Worm (Caenorhabditis elegans) whole organism, L1 larva: Measurements from ENCODE around the gene nadk-1.
A peak's percentile ranks its signal among the peaks of the same experiment; 100 is the strongest.

Experiments used
- C16A3.4 ChIP-seq: fragments of 150-350 bp; optimal IDR thresholded peaks from 2 replicates; lab custom pipeline; 2014; ENCODE audit warnings: missing biosample characterization, missing genetic modification characterization
- F16B12.6 ChIP-seq: fragments of 150-350 bp; optimal IDR thresholded peaks from 2 replicates; lab custom pipeline; 2014; ENCODE audit warnings: missing biosample characterization, missing genetic modification characterization
- Y116A8C.19 ChIP-seq: sonication (generic microtip); optimal IDR thresholded peaks from 2 replicates; lab custom pipeline; 2016; ENCODE audit warnings: missing compliant biosample characterization, missing genetic modification characterization, borderline replicate concordance
- alr-1 ChIP-seq: fragments of 200-800 bp; sonication (Bioruptor generic); optimal IDR thresholded peaks from 2 replicates; lab custom pipeline; 2018; ENCODE audit warnings: borderline replicate concordance, mild to moderate bottlenecking, missing genetic modification characterization, missing compliant biosample characterization
- ceh-63 ChIP-seq: fragments of 200-800 bp; sonication (Bioruptor generic); optimal IDR thresholded peaks from 2 replicates; lab custom pipeline; 2018; ENCODE audit warnings: mild to moderate bottlenecking, missing genetic modification characterization, missing compliant biosample characterization
- ceh-82 ChIP-seq, 3 experiments: fragments of 150-350 bp in 1 of 3; sonication (generic microtip) in 2 of 3; optimal IDR thresholded peaks; 2 replicates each; lab custom pipeline; 2014 to 2017; ENCODE audit warnings: missing biosample characterization in 3 of 3, missing genetic modification characterization in 3 of 3
- ceh-88 ChIP-seq: fragments of 200-800 bp; sonication (Bioruptor generic); IDR thresholded peaks from 2 replicates; pipeline ENCODE4 v1.3.6; 2022; ENCODE audit warnings: missing genetic modification characterization, missing compliant biosample characterization
- ceh-90 ChIP-seq: sonication (generic microtip); optimal IDR thresholded peaks from 2 replicates; lab custom pipeline; 2016; ENCODE audit warnings: missing genetic modification characterization, missing compliant biosample characterization
- ces-1 ChIP-seq: fragments of 150-350 bp; optimal IDR thresholded peaks from 2 replicates; lab custom pipeline; 2014; ENCODE audit warnings: missing biosample characterization, missing genetic modification reagents, missing genetic modification characterization
- dpl-1 ChIP-seq, 3 experiments: fragments of 150-350 bp in 2 of 3; sonication (generic microtip) in 1 of 3; optimal IDR thresholded peaks; 2 replicates each; lab custom pipeline; 2014 to 2017; ENCODE audit warnings: missing biosample characterization in 3 of 3, missing genetic modification characterization in 3 of 3, missing genetic modification reagents in 3 of 3
- efl-1 ChIP-seq, 4 experiments: fragments of 150-350 bp; optimal IDR thresholded peaks in 3 of 4; peaks in 1 of 4; 1 replicate in 1 of 4; 2 replicates in 3 of 4; lab custom pipeline; 2014; ENCODE audit warnings: missing biosample characterization in 2 of 4, missing genetic modification characterization in 2 of 4, missing genetic modification reagents in 2 of 4
- elt-2 ChIP-seq: sonication (generic microtip); optimal IDR thresholded peaks from 2 replicates; lab custom pipeline; 2016; ENCODE audit warnings: missing genetic modification characterization, mild to moderate bottlenecking, inconsistent platforms, missing compliant biosample characterization, missing genetic modification reagents
- ets-5 ChIP-seq: fragments of 200-800 bp; sonication (Bioruptor generic); IDR thresholded peaks from 2 replicates; pipeline ENCODE4 v1.3.6; 2022; ENCODE audit warnings: missing genetic modification characterization, missing compliant biosample characterization
- fkh-10 ChIP-seq: sonication (generic microtip); optimal IDR thresholded peaks from 2 replicates; lab custom pipeline; 2017; ENCODE audit warnings: missing biosample characterization, missing genetic modification reagents, missing genetic modification characterization
- fkh-4 ChIP-seq: sonication (generic microtip); optimal IDR thresholded peaks from 2 replicates; lab custom pipeline; 2016; ENCODE audit warnings: missing compliant biosample characterization, missing genetic modification characterization, borderline replicate concordance
- fkh-8 ChIP-seq: sonication (generic microtip); optimal IDR thresholded peaks from 2 replicates; lab custom pipeline; 2016; ENCODE audit warnings: mild to moderate bottlenecking, missing genetic modification characterization, missing compliant biosample characterization
- fos-1 ChIP-seq: fragments of 150-350 bp; optimal IDR thresholded peaks from 2 replicates; lab custom pipeline; 2014; ENCODE audit warnings: missing biosample characterization, missing genetic modification characterization
- grh-1 ChIP-seq: fragments of 200-800 bp; sonication (Bioruptor generic); IDR thresholded peaks from 2 replicates; pipeline ENCODE4 v1.3.6; 2022; ENCODE audit warnings: missing genetic modification reagents, missing genetic modification characterization, missing compliant biosample characterization
- lin-13 ChIP-seq: fragments of 150-350 bp; optimal IDR thresholded peaks from 2 replicates; lab custom pipeline; 2014; ENCODE audit warnings: missing biosample characterization, missing genetic modification reagents, missing genetic modification characterization
- lin-15B ChIP-seq: fragments of 150-350 bp; sonication (generic microtip); optimal IDR thresholded peaks from 3 replicates; lab custom pipeline; 2014; ENCODE audit warnings: missing biosample characterization, missing genetic modification characterization
- lin-35 ChIP-seq, 2 experiments: fragments of 150-350 bp; optimal IDR thresholded peaks; 2 replicates each; lab custom pipeline; 2014; ENCODE audit warnings: missing biosample characterization in 2 of 2, missing genetic modification characterization in 2 of 2, missing genetic modification reagents in 2 of 2
- lin-39 ChIP-seq: fragments of 150-350 bp; optimal IDR thresholded peaks from 2 replicates; lab custom pipeline; 2014; ENCODE audit warnings: missing biosample characterization, missing genetic modification reagents, missing genetic modification characterization
- lir-3 ChIP-seq: sonication (generic microtip); optimal IDR thresholded peaks from 2 replicates; lab custom pipeline; 2016; ENCODE audit warnings: mild to moderate bottlenecking, missing genetic modification characterization, moderate library complexity, missing compliant biosample characterization; ENCODE audit not compliant: poor library complexity
- lsy-2 ChIP-seq, 2 experiments: fragments of 150-350 bp; optimal IDR thresholded peaks; 2 replicates each; lab custom pipeline; 2014; ENCODE audit warnings: missing biosample characterization in 2 of 2, missing genetic modification characterization in 2 of 2
- mdl-1 ChIP-seq, 2 experiments: fragments of 150-350 bp; optimal IDR thresholded peaks; 2 replicates each; lab custom pipeline; 2014 to 2017; ENCODE audit warnings: missing biosample characterization in 2 of 2, missing genetic modification characterization in 2 of 2, inconsistent platforms in 1 of 2
- mef-2 ChIP-seq: fragments of 150-350 bp; optimal IDR thresholded peaks from 2 replicates; lab custom pipeline; 2014; ENCODE audit warnings: missing biosample characterization, missing genetic modification characterization
- nhr-12 ChIP-seq: sonication (generic microtip); optimal IDR thresholded peaks from 2 replicates; lab custom pipeline; 2017; ENCODE audit warnings: missing biosample characterization, missing genetic modification characterization
- nhr-19 ChIP-seq: fragments of 200-800 bp; sonication (Bioruptor generic); conservative IDR thresholded peaks from 2 replicates; pipeline ENCODE4 v1.3.6; 2022; ENCODE audit warnings: missing genetic modification characterization, missing compliant biosample characterization
- nhr-20 ChIP-seq: sonication (generic microtip); optimal IDR thresholded peaks from 2 replicates; lab custom pipeline; 2016; ENCODE audit warnings: mild to moderate bottlenecking, missing genetic modification characterization, missing compliant biosample characterization
- nhr-28 ChIP-seq: fragments of 150-350 bp; optimal IDR thresholded peaks from 2 replicates; lab custom pipeline; 2014; ENCODE audit warnings: missing biosample characterization, missing genetic modification characterization
- nhr-76 ChIP-seq: sonication (generic microtip); optimal IDR thresholded peaks from 2 replicates; lab custom pipeline; 2017; ENCODE audit warnings: missing biosample characterization, missing genetic modification characterization
- nhr-77 ChIP-seq: fragments of 150-350 bp; optimal IDR thresholded peaks from 2 replicates; lab custom pipeline; 2014; ENCODE audit warnings: missing biosample characterization, missing genetic modification characterization
- nhr-90 ChIP-seq: sonication (generic microtip); optimal IDR thresholded peaks from 2 replicates; lab custom pipeline; 2016; ENCODE audit warnings: mild to moderate bottlenecking, missing genetic modification characterization, missing compliant biosample characterization; ENCODE audit not compliant: poor library complexity
- pax-3 ChIP-seq: fragments of 200-800 bp; sonication (Bioruptor generic); optimal IDR thresholded peaks from 2 replicates; lab custom pipeline; 2018; ENCODE audit warnings: mild to moderate bottlenecking, missing genetic modification characterization, moderate library complexity, missing compliant biosample characterization
- snpc-4 ChIP-seq: fragments of 150-350 bp; optimal IDR thresholded peaks from 2 replicates; lab custom pipeline; 2014; ENCODE audit warnings: missing biosample characterization, missing genetic modification characterization
- snu-23 ChIP-seq: sonication (generic microtip); optimal IDR thresholded peaks from 2 replicates; lab custom pipeline; 2016; ENCODE audit warnings: missing genetic modification characterization, missing compliant biosample characterization
- sox-4 ChIP-seq: sonication (generic microtip); optimal IDR thresholded peaks from 2 replicates; lab custom pipeline; 2016; ENCODE audit warnings: missing genetic modification characterization, missing compliant biosample characterization
- swsn-7 ChIP-seq: sonication (generic microtip); optimal IDR thresholded peaks from 2 replicates; lab custom pipeline; 2016; ENCODE audit warnings: missing genetic modification characterization, missing compliant biosample characterization
- unc-130 ChIP-seq: fragments of 150-350 bp; optimal IDR thresholded peaks from 2 replicates; lab custom pipeline; 2017; ENCODE audit warnings: missing biosample characterization, missing genetic modification characterization, inconsistent platforms
- unc-30 ChIP-seq: sonication (generic microtip); optimal IDR thresholded peaks from 2 replicates; lab custom pipeline; 2017; ENCODE audit warnings: missing biosample characterization, missing genetic modification characterization
- unc-62 ChIP-seq: fragments of 150-350 bp; optimal IDR thresholded peaks from 2 replicates; lab custom pipeline; 2014; ENCODE audit warnings: missing biosample characterization, missing genetic modification reagents, missing genetic modification characterization
- unc-86 ChIP-seq: sonication (generic microtip); optimal IDR thresholded peaks from 2 replicates; lab custom pipeline; 2016; ENCODE audit warnings: missing genetic modification characterization, missing compliant biosample characterization
- unc-98 ChIP-seq: fragments of 200-800 bp; sonication (Bioruptor generic); IDR thresholded peaks from 2 replicates; pipeline ENCODE4 v1.3.6; 2022; ENCODE audit warnings: missing genetic modification characterization, missing compliant biosample characterization
- vab-15 ChIP-seq: sonication (generic microtip); optimal IDR thresholded peaks from 2 replicates; lab custom pipeline; 2017; ENCODE audit warnings: missing genotype, mild to moderate bottlenecking, missing genetic modification characterization, missing compliant biosample characterization
- zip-4 ChIP-seq: fragments of 200-800 bp; sonication (Bioruptor generic); optimal IDR thresholded peaks from 2 replicates; lab custom pipeline; 2018; ENCODE audit warnings: mild to moderate bottlenecking, missing genetic modification characterization, moderate library complexity, missing compliant biosample characterization
- ztf-11 ChIP-seq, 2 experiments: sonication (generic microtip); optimal IDR thresholded peaks; 2 replicates each; lab custom pipeline; 2016 to 2017; ENCODE audit warnings: missing genetic modification characterization in 2 of 2, missing biosample characterization in 1 of 2, missing compliant biosample characterization in 1 of 2
- ztf-4 ChIP-seq: fragments of 150-350 bp; optimal IDR thresholded peaks from 2 replicates; lab custom pipeline; 2014; ENCODE audit warnings: missing biosample characterization, missing genetic modification characterization

The nadk-1 gene

ce11 chrIV:1454194-1454593, 2.7 kb upstream of the nadk-1 start (continued):
- no peak for TF ChIP-seq lin-39 (tag; lab: Kevin White, UChicago)
- TF ChIP-seq nhr-19 (GFP tag; lab: Robert Waterston, UW), result peak; percentile 61
- no peak for TF ChIP-seq zip-4 (GFP tag; lab: Kevin White, UChicago)
- no peak for TF ChIP-seq nhr-28
- TF ChIP-seq ceh-90 (tag; lab: Kevin White, UChicago), result no peak
- no peak for TF ChIP-seq F16B12.6 (tag; lab: Kevin White, UChicago)
- no peak for TF ChIP-seq fkh-4 (tag; lab: Kevin White, UChicago)
- no peak for TF ChIP-seq snpc-4 (tag; lab: Kevin White, UChicago)
- no peak for TF ChIP-seq C16A3.4 (tag; lab: Kevin White, UChicago)
- no peak for TF ChIP-seq pax-3
- no peak for TF ChIP-seq nhr-12 (tag; lab: Kevin White, UChicago)
- no peak for TF ChIP-seq ces-1 (GFP tag; lab: Kevin White, UChicago)
- no peak for TF ChIP-seq lin-15B (tag; lab: Kevin White, UChicago)
- no peak for TF ChIP-seq lin-13 (GFP tag; lab: Kevin White, UChicago)
- no peak for TF ChIP-seq mef-2 (tag; lab: Kevin White, UChicago)
- no peak for TF ChIP-seq sox-4 (tag; lab: Kevin White, UChicago)
- no peak for TF ChIP-seq unc-98 (GFP tag; lab: Robert Waterston, UW)
- TF ChIP-seq mdl-1 (tag; optimal IDR thresholded peaks at IDR 0.05; lab: Kevin White, UChicago), result peak in 1 of 2 experiments; percentile 85
- peak; percentile 54 for TF ChIP-seq snu-23
- no peak for TF ChIP-seq alr-1
- no peak for TF ChIP-seq unc-86 (tag; lab: Kevin White, UChicago)
- TF ChIP-seq ztf-11 (tag; optimal IDR thresholded peaks at IDR 0.05; lab: Kevin White, UChicago), result no peak
- no peak for TF ChIP-seq nhr-77
- TF ChIP-seq ceh-63, result no peak
- TF ChIP-seq Y116A8C.19 (tag; lab: Kevin White, UChicago), result no peak
- no peak for TF ChIP-seq ets-5 (GFP tag; lab: Robert Waterston, UW)
- TF ChIP-seq fos-1 (tag; lab: Kevin White, UChicago), result no peak
- peak in 1 of 3 experiments; percentile 2 for TF ChIP-seq dpl-1 (GFP tag; optimal IDR thresholded peaks at IDR 0.05; lab: Kevin White, UChicago)
- peak in 1 of 2 experiments; percentile 76 for TF ChIP-seq lin-35 (GFP tag; optimal IDR thresholded peaks at IDR 0.05; lab: Kevin White, UChicago)
- no peak for TF ChIP-seq unc-30
- no peak for TF ChIP-seq swsn-7 (tag; lab: Kevin White, UChicago)
- TF ChIP-seq ceh-82 (tag; optimal IDR thresholded peaks at IDR 0.05; lab: Kevin White, UChicago), result no peak
- no peak for TF ChIP-seq fkh-8 (tag; lab: Kevin White, UChicago)
- no peak for TF ChIP-seq ztf-4 (tag; lab: Kevin White, UChicago)
- TF ChIP-seq nhr-76 (tag; lab: Kevin White, UChicago), result no peak
- no peak for TF ChIP-seq efl-1 (optimal IDR thresholded peaks at IDR 0.05; lab: Kevin White, UChicago)
- peak in 1 of 2 experiments; percentile 71 for TF ChIP-seq efl-1 (GFP tag; optimal IDR thresholded peaks at IDR 0.05 in 1 of 2; lab: Kevin White, UChicago)
- TF ChIP-seq fkh-10 (GFP tag; lab: Kevin White, UChicago), result no peak
- no peak for TF ChIP-seq vab-15 (tag; lab: Kevin White, UChicago)
- peak; percentile 81 for TF ChIP-seq elt-2 (tag; lab: Kevin White, UChicago)
- peak in 1 of 2 experiments; percentile 26 for TF ChIP-seq lsy-2 (tag; optimal IDR thresholded peaks at IDR 0.05; lab: Kevin White, UChicago)
- TF ChIP-seq grh-1 (GFP tag; lab: Robert Waterston, UW), result no peak
- no peak for TF ChIP-seq unc-62
- no peak for TF ChIP-seq lir-3
- TF ChIP-seq nhr-90 (tag; lab: Kevin White, UChicago), result peak; percentile 74
- peak; percentile 28 for TF ChIP-seq unc-130
- peak; percentile 76 for TF ChIP-seq nhr-20 (tag; lab: Kevin White, UChicago)
- no peak for TF ChIP-seq ceh-88 (GFP tag; lab: Robert Waterston, UW)
